Fruit fly (Drosophila melanogaster): Measurements from ENCODE around the gene rtet.

rtet gene

dm6 chr3R:21065010-21065695 lies 43.1 kb upstream of the rtet start, which contains the start of gene AnxB9 (continued):
- TF ChIP-seq CG10631 (GFP tag; optimal IDR thresholded peaks at IDR 0.05) (no peak), CG9139 (GFP tag; optimal IDR thresholded peaks at IDR 0.05) (peak; percentile 61), CG10669 (GFP tag; optimal IDR thresholded peaks at IDR 0.05) (no peak), CG16779 (tag; optimal IDR thresholded peaks at IDR 0.05) (peak; percentile 65), dsx (GFP tag; optimal IDR thresholded peaks at IDR 0.05; ENCODE audit: poor library complexity, severe bottlenecking) (peak; percentile 58), CG8632 (GFP tag; optimal IDR thresholded peaks at IDR 0.05) (peak; percentile 10), CG6792 (GFP tag; optimal IDR thresholded peaks at IDR 0.05) (no peak), fkh (GFP tag; optimal IDR thresholded peaks at IDR 0.05) (peak; percentile 83), topi (GFP tag; optimal IDR thresholded peaks at IDR 0.05) (peak; percentile 27), Ets21C (GFP tag; optimal IDR thresholded peaks at IDR 0.05) (no peak), CG7368 (GFP tag; optimal IDR thresholded peaks at IDR 0.05) (peak; percentile 6), salr (GFP tag; optimal IDR thresholded peaks at IDR 0.05) (no peak), vri (GFP tag; optimal IDR thresholded peaks at IDR 0.05) (peak; percentile 80), CG4318 (GFP tag; optimal IDR thresholded peaks at IDR 0.05) (no peak), fd85E (GFP tag; optimal IDR thresholded peaks at IDR 0.05) (no peak), ss (GFP tag; optimal IDR thresholded peaks at IDR 0.05) (peak; percentile 24 to 58), CG1621 (tag; optimal IDR thresholded peaks at IDR 0.05) (no peak), CG6276 (GFP tag; optimal IDR thresholded peaks at IDR 0.05) (peak; percentile 33), CG6808 (GFP tag; optimal IDR thresholded peaks at IDR 0.05) (peak; percentile 10), CG8119 (GFP tag; IDR thresholded peaks at IDR 0.05) (peak; percentile 29; the same call in 1 of the 3 replicates), svp (GFP tag) (peak; percentile 46), Blimp-1 (GFP tag; optimal IDR thresholded peaks at IDR 0.05) (no peak), achi (GFP tag; optimal IDR thresholded peaks at IDR 0.05) (peak; percentile 36), CG11294 (GFP tag; IDR thresholded peaks at IDR 0.05) (no peak; the same call in 1 of the 2 replicates), eg (GFP tag; IDR thresholded peaks at IDR 0.05) (peak; percentile 57; the same call in 2 of the 3 replicates), Sox15 (GFP tag; optimal IDR thresholded peaks at IDR 0.05) (no peak), spab (GFP tag; optimal IDR thresholded peaks at IDR 0.05) (no peak), Eip78C (GFP tag) (peak; percentile 84), fd59A (GFP tag; optimal IDR thresholded peaks at IDR 0.05) (no peak), Sox102F (GFP tag; optimal IDR thresholded peaks at IDR 0.05) (no peak), lz (GFP tag; optimal IDR thresholded peaks at IDR 0.05) (peak; percentile 0)

dm6 chr3R:21065696-21066080 lies 42.6 kb upstream of the rtet start:
- TF ChIP-seq CG8319 (GFP tag; optimal IDR thresholded peaks at IDR 0.05) (peak; percentile 50), Hr4 (GFP tag; optimal IDR thresholded peaks at IDR 0.05) (peak; percentile 14), eg (GFP tag; IDR thresholded peaks at IDR 0.05) (peak; percentile 55; the same call in 1 of the 3 replicates), Eip78C (GFP tag) (peak; percentile 39), CG6276 (GFP tag; optimal IDR thresholded peaks at IDR 0.05) (peak; percentile 2), CG3032 (tag; optimal IDR thresholded peaks at IDR 0.05) (no peak)

dm6 chr3R:21066469-21067284 lies 41.6 kb upstream of the rtet start:
- TF ChIP-seq CG8632 (GFP tag; optimal IDR thresholded peaks at IDR 0.05): no peak
- 0 out of 2 replicates have a peak, but pooled peaks have one; percentile 32 for TF ChIP-seq CG15336 (GFP tag; IDR thresholded peaks at IDR 0.05)
- TF ChIP-seq Met (GFP tag; optimal IDR thresholded peaks at IDR 0.05): no peak
- peak; percentile 71 for TF ChIP-seq fkh (GFP tag; optimal IDR thresholded peaks at IDR 0.05)
- TF ChIP-seq eg (GFP tag; IDR thresholded peaks at IDR 0.05): peak; percentile 16; the same call in 1 of the 3 replicates
- TF ChIP-seq CG34406 (GFP tag; optimal IDR thresholded peaks at IDR 0.05): no peak
- TF ChIP-seq Eip78C (GFP tag): peak; percentile 46
- no peak for TF ChIP-seq net (GFP tag; optimal IDR thresholded peaks at IDR 0.05)
- TF ChIP-seq Blimp-1 (GFP tag; optimal IDR thresholded peaks at IDR 0.05): peak; percentile 12
- TF ChIP-seq Smox (GFP tag; optimal IDR thresholded peaks at IDR 0.05): no peak
- no peak for TF ChIP-seq topi (GFP tag; optimal IDR thresholded peaks at IDR 0.05)
